Worm (Caenorhabditis elegans): ENCODE results near the gene R10E9.3.

DNA sequence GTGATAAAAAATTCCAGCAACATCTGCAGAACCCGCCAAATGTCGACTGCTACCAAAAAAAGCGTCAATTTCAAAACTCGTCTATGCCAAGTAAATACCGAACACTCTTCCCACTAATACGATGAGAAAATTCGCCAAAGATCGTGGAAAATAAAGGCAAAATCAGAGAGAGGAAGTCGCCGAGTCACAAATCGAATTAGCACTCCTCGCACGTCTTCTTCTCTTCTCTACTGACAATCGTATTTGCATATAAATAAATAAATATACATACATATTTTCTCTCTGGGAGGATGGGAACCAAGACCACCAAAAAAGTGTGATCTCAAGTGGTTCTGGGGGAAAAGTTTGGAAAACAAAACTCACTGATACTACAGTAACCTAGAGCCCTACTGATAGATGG lies 10.4 kb downstream of the R10E9.3 start:
- TF ChIP-seq snpc-4 (tag; optimal IDR thresholded peaks at IDR 0.05) (no peak), madf-9 (GFP tag; conservative IDR thresholded peaks at IDR 0.05) (no peak), lin-39 (tag; optimal IDR thresholded peaks at IDR 0.05) (no peak), zag-1 (tag; optimal IDR thresholded peaks at IDR 0.05) (no peak), nhr-25 (tag; optimal IDR thresholded peaks at IDR 0.05; ENCODE audit: borderline replicate concordance, insufficient read depth) (no peak), lin-13 (GFP tag; optimal IDR thresholded peaks at IDR 0.05) (no peak)

All from whole organism, L4 larva.